Fruit fly (Drosophila melanogaster): Measurements from ENCODE around the gene Actn3.

Gene Actn3

DNA sequence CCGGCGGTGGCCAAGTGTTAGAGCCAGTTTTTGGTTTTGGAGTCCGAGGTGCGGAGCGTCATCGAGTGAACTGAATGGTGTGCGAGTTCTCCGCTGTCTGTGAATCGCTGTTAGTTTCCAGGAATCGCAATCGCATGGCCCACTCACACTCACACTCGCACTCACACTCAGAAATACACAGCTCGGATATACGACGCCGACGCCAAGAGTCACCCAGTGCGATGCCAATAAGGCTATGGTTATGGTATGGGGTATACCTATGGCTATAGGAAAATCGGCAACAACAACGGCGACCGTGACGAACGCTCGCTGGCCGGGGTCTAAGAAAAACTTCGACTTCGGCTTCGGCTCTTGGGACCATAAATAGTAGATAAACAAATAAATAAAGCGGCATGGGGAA lies 5.5 kb downstream of the Actn3 start, which contains the start of gene Abd-B:
Abd-B (minus strand) TSS at position 101 of the 400 bp plus-strand sequence.
- TF ChIP-seq CG11617 (GFP tag; optimal IDR thresholded peaks at IDR 0.05) (no peak), CG33017 (tag; optimal IDR thresholded peaks at IDR 0.05) (no peak), CG14711 (tag; optimal IDR thresholded peaks at IDR 0.05) (no peak), tj (GFP tag; optimal IDR thresholded peaks at IDR 0.05) (no peak), bab1 (GFP tag; optimal IDR thresholded peaks at IDR 0.05) (no peak), CG5204 (GFP tag; optimal IDR thresholded peaks at IDR 0.05) (no peak), CG7045 (GFP tag; optimal IDR thresholded peaks at IDR 0.05) (no peak), ovo (GFP tag; optimal IDR thresholded peaks at IDR 0.05) (no peak), toe (GFP tag; optimal IDR thresholded peaks at IDR 0.05) (no peak), cnc (optimal IDR thresholded peaks at IDR 0.05) (no peak), cic (GFP tag; optimal IDR thresholded peaks at IDR 0.05) (no peak)

DNA sequence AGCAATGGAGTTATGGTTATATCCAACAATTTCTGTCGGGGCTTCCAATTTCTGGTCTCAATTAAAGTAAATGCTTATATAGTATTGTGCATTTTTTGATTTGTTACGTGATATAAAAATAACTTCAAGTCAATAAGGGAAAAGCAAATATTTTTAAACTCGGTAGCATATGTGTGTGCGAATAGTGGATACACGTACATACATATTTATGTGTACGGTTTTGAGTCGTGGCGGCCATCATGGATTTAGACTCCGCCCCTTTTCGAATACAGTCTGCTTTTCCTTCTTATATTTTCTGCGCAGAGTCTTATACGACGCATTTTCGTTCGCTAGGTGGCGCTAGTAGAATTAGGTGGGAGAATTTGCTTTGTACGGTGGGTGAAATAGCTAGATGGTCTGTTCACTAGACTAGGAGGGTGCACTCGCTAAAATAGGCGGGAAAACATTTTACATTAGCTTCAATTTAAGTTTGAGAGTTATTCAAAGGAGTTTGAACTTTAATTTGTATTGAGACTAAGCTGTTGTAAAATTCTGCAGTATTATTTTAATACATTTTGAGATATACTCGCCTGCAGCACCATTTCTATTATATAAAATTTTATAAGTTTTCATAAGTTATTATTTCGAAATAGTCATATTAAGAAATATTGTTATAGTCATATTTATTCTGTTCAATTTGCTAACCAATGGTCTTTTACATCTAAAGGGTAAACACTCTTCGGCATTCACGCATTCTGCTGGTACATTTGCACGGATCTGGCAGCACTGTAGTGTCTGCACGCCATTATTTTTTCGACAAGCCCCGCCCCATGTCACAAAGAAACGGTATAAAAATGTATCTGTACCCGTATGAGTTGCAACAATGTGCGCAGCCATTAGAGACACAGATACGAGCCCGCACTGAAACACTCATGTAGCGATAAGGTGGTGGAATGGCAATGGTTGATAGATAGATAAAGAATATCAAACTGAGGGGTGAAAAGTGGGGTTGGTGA lies 7.9 kb downstream of the Actn3 start:
- TF ChIP-seq CG1620 (GFP tag; optimal IDR thresholded peaks at IDR 0.05) (no peak), CG14711 (tag; optimal IDR thresholded peaks at IDR 0.05) (no peak), pad (GFP tag; optimal IDR thresholded peaks at IDR 0.05) (peak; percentile 62), ovo (GFP tag; optimal IDR thresholded peaks at IDR 0.05) (peak; percentile 33), tj (GFP tag; optimal IDR thresholded peaks at IDR 0.05) (no peak), CG12768 (GFP tag; optimal IDR thresholded peaks at IDR 0.05) (no peak), Clk (GFP tag; optimal IDR thresholded peaks at IDR 0.05) (no peak), CG33017 (tag; optimal IDR thresholded peaks at IDR 0.05) (no peak), toe (GFP tag; optimal IDR thresholded peaks at IDR 0.05) (peak; percentile 18), CG7101 (tag; optimal IDR thresholded peaks at IDR 0.05) (no peak), cnc (optimal IDR thresholded peaks at IDR 0.05) (no peak), CG11617 (GFP tag; optimal IDR thresholded peaks at IDR 0.05) (no peak), CG7045 (GFP tag; optimal IDR thresholded peaks at IDR 0.05) (no peak), bab1 (GFP tag; optimal IDR thresholded peaks at IDR 0.05) (no peak), kay (GFP tag; ENCODE audit: borderline replicate concordance) (no peak)

DNA sequence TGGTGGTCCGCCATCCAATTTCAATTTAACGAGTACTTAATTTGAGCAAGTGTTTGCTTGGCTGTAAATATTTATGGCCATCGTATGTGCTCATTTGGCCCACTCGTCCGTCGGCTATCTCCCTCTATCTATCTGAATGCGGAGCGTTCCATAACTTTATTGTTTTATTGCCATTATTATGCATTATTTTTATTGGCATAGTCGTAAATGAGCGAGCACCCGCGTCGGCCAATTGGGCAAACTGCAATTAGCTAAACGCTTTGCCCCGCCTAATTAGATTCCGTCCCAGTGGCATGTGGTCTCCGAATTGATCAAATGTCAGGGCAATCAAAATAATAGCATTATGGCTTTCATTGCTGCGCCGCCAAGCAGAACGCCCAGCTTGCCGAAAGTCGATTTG lies 15.3 kb downstream of the Actn3 start:
- TF ChIP-seq CG33017 (tag; optimal IDR thresholded peaks at IDR 0.05) = no peak

DNA sequence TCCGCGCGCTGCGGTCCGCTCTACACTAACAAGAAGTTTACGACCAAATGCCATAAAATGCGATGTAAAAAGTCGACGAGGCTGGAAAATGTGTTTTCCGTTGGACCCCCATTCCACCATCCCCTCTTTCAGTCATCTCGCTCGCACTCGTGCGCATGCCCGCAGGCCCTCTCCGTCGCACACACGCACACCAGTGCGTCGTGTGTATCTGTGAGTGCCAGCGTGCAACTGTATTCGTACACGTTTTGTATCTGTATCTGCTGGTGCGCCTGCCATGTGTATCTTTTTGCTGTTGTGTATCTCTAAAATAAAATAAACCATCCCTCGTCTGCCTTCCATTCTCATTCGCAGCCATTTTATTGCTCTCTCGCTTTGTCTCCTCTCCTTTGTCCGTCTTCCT lies 17.4 kb downstream of the Actn3 start:
- TF ChIP-seq Clk (GFP tag; optimal IDR thresholded peaks at IDR 0.05) (no peak), CG33017 (tag; optimal IDR thresholded peaks at IDR 0.05) (no peak), CG11617 (GFP tag; optimal IDR thresholded peaks at IDR 0.05) (no peak), cnc (optimal IDR thresholded peaks at IDR 0.05) (no peak), ovo (GFP tag; optimal IDR thresholded peaks at IDR 0.05) (no peak), CG5204 (GFP tag; optimal IDR thresholded peaks at IDR 0.05) (no peak)

DNA sequence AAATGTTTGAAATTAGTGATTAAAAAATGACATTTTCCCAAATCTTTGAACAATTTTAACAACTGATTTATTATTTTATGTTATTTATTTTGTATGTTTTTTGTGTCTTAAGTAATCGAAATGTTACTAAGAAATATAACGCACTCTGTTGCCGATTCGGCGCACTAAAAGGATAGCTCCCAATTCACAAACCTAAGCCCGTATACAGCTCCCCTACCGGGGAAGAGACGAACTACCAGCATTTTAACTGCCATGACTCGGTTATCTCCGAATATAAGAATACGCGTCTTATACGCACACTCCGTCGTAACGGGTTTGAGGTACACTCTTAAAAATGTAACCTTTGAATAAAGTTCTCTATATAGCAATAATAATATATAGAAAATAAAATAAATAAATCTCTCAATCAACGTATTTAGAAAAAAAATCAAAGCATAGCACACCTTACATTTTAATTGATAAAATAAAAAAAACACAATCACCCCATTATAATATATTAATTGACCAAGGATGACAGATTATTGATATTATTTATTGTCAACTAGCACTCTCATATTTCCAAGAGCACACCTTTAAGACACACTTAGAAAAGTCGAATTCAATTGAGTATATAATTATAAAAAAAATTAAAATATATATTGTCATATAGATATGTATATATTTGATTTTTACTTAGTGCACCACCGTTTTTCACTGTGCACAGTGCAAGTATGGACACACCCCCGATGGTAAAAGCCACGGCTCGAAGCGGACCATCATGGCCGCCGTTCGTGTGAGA lies 19.6 kb downstream of the Actn3 start:
- TF ChIP-seq Mnt (GFP tag; optimal IDR thresholded peaks at IDR 0.05) (no peak), CG33017 (tag; optimal IDR thresholded peaks at IDR 0.05) (peak; percentile 36), CG7045 (GFP tag; optimal IDR thresholded peaks at IDR 0.05) (peak; percentile 61), CG11617 (GFP tag; optimal IDR thresholded peaks at IDR 0.05) (no peak), tj (GFP tag; optimal IDR thresholded peaks at IDR 0.05) (peak; percentile 9)

DNA sequence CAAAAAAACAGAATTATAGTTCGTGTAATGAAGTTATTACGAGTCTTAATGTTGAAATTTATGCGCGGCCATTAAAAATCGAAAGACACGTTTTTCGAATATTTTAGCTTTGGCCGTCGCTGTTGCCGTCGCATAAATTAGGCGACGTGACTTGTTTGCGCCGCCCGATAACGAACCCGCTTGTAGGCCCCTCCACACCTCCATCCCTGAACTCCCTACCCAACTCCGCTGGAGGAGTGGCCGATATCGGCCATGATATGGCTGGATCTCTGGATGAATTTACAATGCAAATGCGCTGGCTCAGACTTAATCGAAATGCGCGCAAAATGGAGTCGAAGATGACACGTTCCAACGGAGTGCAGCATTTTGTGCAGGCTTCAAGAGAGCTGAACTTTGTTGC lies 23.2 kb downstream of the Actn3 start:
- TF ChIP-seq Hr96 (GFP tag; optimal IDR thresholded peaks at IDR 0.05) = no peak
- no peak for TF ChIP-seq toe (GFP tag; optimal IDR thresholded peaks at IDR 0.05)
- no peak for TF ChIP-seq CG12768 (GFP tag; optimal IDR thresholded peaks at IDR 0.05)
- no peak for TF ChIP-seq ovo (GFP tag; optimal IDR thresholded peaks at IDR 0.05)
- no peak for TF ChIP-seq Clk (GFP tag; optimal IDR thresholded peaks at IDR 0.05)
- TF ChIP-seq CG5204 (GFP tag; optimal IDR thresholded peaks at IDR 0.05) = no peak
- no peak for TF ChIP-seq CG7101 (tag; optimal IDR thresholded peaks at IDR 0.05)
- TF ChIP-seq Crg-1 (GFP tag; optimal IDR thresholded peaks at IDR 0.05) = no peak

DNA sequence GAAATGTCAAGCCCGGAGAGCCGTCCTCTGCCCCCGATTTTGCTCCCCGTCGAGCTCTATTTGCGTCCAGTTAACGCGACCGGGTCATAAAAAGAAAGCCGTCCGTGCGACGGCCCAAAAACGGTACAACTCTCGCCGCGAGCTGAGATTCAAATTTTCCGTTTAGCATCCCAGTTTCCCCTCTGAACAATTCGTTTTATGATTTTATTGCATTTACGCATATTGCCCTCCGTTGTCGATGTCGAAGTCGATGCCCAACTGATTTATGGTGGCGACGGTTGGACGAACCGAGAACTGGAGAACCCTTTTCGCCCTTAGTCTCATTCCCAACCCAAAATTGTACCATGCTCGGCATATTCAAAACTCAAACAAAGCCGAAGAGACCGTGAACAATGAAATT lies 26.2 kb downstream of the Actn3 start:
- TF ChIP-seq pad (GFP tag; optimal IDR thresholded peaks at IDR 0.05) (no peak), kay (GFP tag; ENCODE audit: borderline replicate concordance) (no peak), CG7045 (GFP tag; optimal IDR thresholded peaks at IDR 0.05) (no peak), toe (GFP tag; optimal IDR thresholded peaks at IDR 0.05) (no peak), CG12768 (GFP tag; optimal IDR thresholded peaks at IDR 0.05) (no peak), CG14711 (tag; optimal IDR thresholded peaks at IDR 0.05) (no peak), CG5204 (GFP tag; optimal IDR thresholded peaks at IDR 0.05) (no peak)

All from whole organism, adult.